Worm (Caenorhabditis elegans) whole organism, young adult: ENCODE results near the gene F01E11.3.
A peak's percentile ranks its signal among the peaks of the same experiment; 100 is the strongest.

ENCODE experiments used
- F10E7.11 ChIP-seq: sonication (generic microtip); optimal IDR thresholded peaks from 2 replicates; lab custom pipeline; 2017; ENCODE audit warnings: mild to moderate bottlenecking, missing genetic modification characterization, moderate library complexity, missing compliant biosample characterization
- F49E8.2 ChIP-seq: sonication (generic microtip); optimal IDR thresholded peaks from 3 replicates; lab custom pipeline; 2017; ENCODE audit warnings: missing genetic modification characterization, mild to moderate bottlenecking, missing compliant biosample characterization, antibody characterized with exemption, moderate library complexity; ENCODE audit not compliant: insufficient read depth
- F57A8.1 ChIP-seq: fragments of 200-800 bp; sonication (Bioruptor generic); optimal IDR thresholded peaks from 2 replicates; lab custom pipeline; 2018; ENCODE audit warnings: mild to moderate bottlenecking, missing genetic modification characterization, moderate library complexity, missing compliant biosample characterization
- K12H6.12 ChIP-seq: fragments of 200-800 bp; sonication (Bioruptor generic); optimal IDR thresholded peaks from 2 replicates; lab custom pipeline; 2018; ENCODE audit warnings: mild to moderate bottlenecking, missing genetic modification characterization, missing compliant biosample characterization
- aptf-2 ChIP-seq: fragments of 200-800 bp; sonication (Bioruptor generic); conservative IDR thresholded peaks from 2 replicates; pipeline ENCODE4 v1.3.6; 2022; ENCODE audit warnings: missing genetic modification reagents, missing genetic modification characterization, missing compliant biosample characterization
- athp-1 ChIP-seq: sonication (generic microtip); optimal IDR thresholded peaks from 2 replicates; lab custom pipeline; 2017; ENCODE audit warnings: mild to moderate bottlenecking, missing genetic modification characterization, missing compliant biosample characterization
- attf-3 ChIP-seq: fragments of 200-800 bp; sonication (Bioruptor generic); conservative IDR thresholded peaks from 2 replicates; pipeline ENCODE4 v1.3.6; 2022; ENCODE audit warnings: missing genetic modification reagents, missing genetic modification characterization, missing compliant biosample characterization
- attf-5 ChIP-seq: fragments of 200-800 bp; sonication (Bioruptor generic); optimal IDR thresholded peaks from 2 replicates; lab custom pipeline; 2018; ENCODE audit warnings: mild to moderate bottlenecking, missing genetic modification characterization, missing compliant biosample characterization
- ccch-3 ChIP-seq: fragments of 200-800 bp; sonication (Bioruptor generic); optimal IDR thresholded peaks from 2 replicates; lab custom pipeline; 2018; ENCODE audit warnings: mild to moderate bottlenecking, missing genetic modification characterization, missing compliant biosample characterization
- chd-7 ChIP-seq: sonication (generic microtip); optimal IDR thresholded peaks from 2 replicates; lab custom pipeline; 2016; ENCODE audit warnings: mild to moderate bottlenecking, missing genetic modification characterization, moderate library complexity, missing compliant biosample characterization
- die-1 ChIP-seq: sonication (generic microtip); optimal IDR thresholded peaks from 2 replicates; lab custom pipeline; 2016; ENCODE audit warnings: missing genotype, mild to moderate bottlenecking, missing genetic modification characterization, missing compliant biosample characterization
- dox-1 ChIP-seq: fragments of 200-800 bp; sonication (Bioruptor generic); IDR thresholded peaks from 2 replicates; pipeline ENCODE4 v1.3.6; 2022; ENCODE audit warnings: missing genetic modification reagents, missing genetic modification characterization, missing compliant biosample characterization
- dpl-1 ChIP-seq: fragments of 150-350 bp; optimal IDR thresholded peaks from 2 replicates; lab custom pipeline; 2014; ENCODE audit warnings: missing biosample characterization, missing genetic modification reagents, missing genetic modification characterization
- gei-17 ChIP-seq: fragments of 200-800 bp; sonication (Bioruptor generic); optimal IDR thresholded peaks from 2 replicates; lab custom pipeline; 2018; ENCODE audit warnings: mild to moderate bottlenecking, missing genetic modification characterization, missing compliant biosample characterization
- hmg-20 ChIP-seq: fragments of 200-800 bp; sonication (Bioruptor generic); IDR thresholded peaks from 2 replicates; pipeline ENCODE4 v1.3.6; 2022; ENCODE audit warnings: missing genetic modification reagents, missing genetic modification characterization, missing compliant biosample characterization
- hsf-1 ChIP-seq: fragments of 200-800 bp; sonication (Bioruptor generic); IDR thresholded peaks from 2 replicates; pipeline ENCODE4 v1.3.6; 2022; ENCODE audit warnings: missing genetic modification reagents, missing genetic modification characterization, missing compliant biosample characterization
- let-526 ChIP-seq: fragments of 200-800 bp; sonication (Bioruptor generic); IDR thresholded peaks from 2 replicates; pipeline ENCODE4 v1.3.6; 2022; ENCODE audit warnings: missing genetic modification reagents, missing genetic modification characterization, missing compliant biosample characterization
- lir-1 ChIP-seq: fragments of 200-800 bp; sonication (Bioruptor generic); conservative IDR thresholded peaks from 2 replicates; pipeline ENCODE4 v1.3.6; 2022; ENCODE audit warnings: missing genetic modification reagents, missing genetic modification characterization, missing compliant biosample characterization
- lsl-1 ChIP-seq: fragments of 200-800 bp; sonication (Bioruptor generic); optimal IDR thresholded peaks from 2 replicates; lab custom pipeline; 2018; ENCODE audit warnings: mild to moderate bottlenecking, missing genetic modification characterization, moderate library complexity, missing compliant biosample characterization
- lsy-27 ChIP-seq: sonication (generic microtip); optimal IDR thresholded peaks from 2 replicates; lab custom pipeline; 2017; ENCODE audit warnings: missing genetic modification characterization, mild to moderate bottlenecking, missing compliant biosample characterization, antibody characterized with exemption, missing genotype, borderline replicate concordance; ENCODE audit not compliant: insufficient read depth
- rcor-1 ChIP-seq: fragments of 200-800 bp; sonication (Bioruptor generic); IDR thresholded peaks from 2 replicates; pipeline ENCODE4 v1.3.6; 2022; ENCODE audit warnings: missing genetic modification reagents, missing genetic modification characterization, missing compliant biosample characterization
- rec-8 ChIP-seq, 2 experiments: sonication (generic microtip); optimal IDR thresholded peaks; 2 replicates each; lab custom pipeline; 2016; ENCODE audit warnings: mild to moderate bottlenecking in 2 of 2, missing genetic modification characterization in 2 of 2, missing genetic modification reagents in 2 of 2, missing genotype in 2 of 2, missing biosample characterization in 1 of 2, missing compliant biosample characterization in 1 of 2, moderate library complexity in 1 of 2
- repo-1 ChIP-seq: sonication (generic microtip); optimal IDR thresholded peaks from 2 replicates; lab custom pipeline; 2017; ENCODE audit warnings: mild to moderate bottlenecking, missing genetic modification characterization, missing compliant biosample characterization
- sea-2 ChIP-seq: fragments of 200-800 bp; sonication (Bioruptor generic); IDR thresholded peaks from 2 replicates; pipeline ENCODE4 v1.3.6; 2022; ENCODE audit warnings: missing genetic modification characterization, missing compliant biosample characterization
- snpc-1.1 ChIP-seq: sonication (generic microtip); optimal IDR thresholded peaks from 2 replicates; lab custom pipeline; 2017; ENCODE audit warnings: missing genetic modification characterization, mild to moderate bottlenecking, missing compliant biosample characterization, antibody characterized with exemption, moderate library complexity, missing genotype, missing genetic modification reagents; ENCODE audit not compliant: insufficient read depth
- snpc-4 ChIP-seq, 5 experiments: fragments of 150-350 bp in 1 of 5; sonication (generic microtip) in 4 of 5; optimal IDR thresholded peaks; 2 replicates each; lab custom pipeline; 2014 to 2018; ENCODE audit warnings: missing genetic modification characterization in 5 of 5, missing biosample characterization in 3 of 5, antibody characterized with exemption in 2 of 5, mild to moderate bottlenecking in 2 of 5, missing compliant biosample characterization in 2 of 5, missing genotype in 2 of 5, moderate library complexity in 2 of 5, missing genetic modification reagents in 1 of 5
- sptf-2 ChIP-seq: fragments of 200-800 bp; sonication (Bioruptor generic); optimal IDR thresholded peaks from 2 replicates; lab custom pipeline; 2018; ENCODE audit warnings: mild to moderate bottlenecking, missing genetic modification characterization, missing compliant biosample characterization
- tbx-9 ChIP-seq: sonication (generic microtip); optimal IDR thresholded peaks from 2 replicates; lab custom pipeline; 2016; ENCODE audit warnings: borderline replicate concordance, missing genetic modification characterization, inconsistent platforms, missing compliant biosample characterization
- unc-130 ChIP-seq: sonication (generic microtip); optimal IDR thresholded peaks from 2 replicates; lab custom pipeline; 2016; ENCODE audit warnings: missing genetic modification reagents, missing genetic modification characterization, missing compliant biosample characterization
- ztf-22 ChIP-seq: fragments of 200-800 bp; sonication (Bioruptor generic); optimal IDR thresholded peaks from 2 replicates; lab custom pipeline; 2018; ENCODE audit warnings: mild to moderate bottlenecking, missing genetic modification characterization, moderate library complexity, missing compliant biosample characterization
- ztf-6 ChIP-seq: fragments of 200-800 bp; sonication (Bioruptor generic); IDR thresholded peaks from 2 replicates; pipeline ENCODE4 v1.3.6; 2022; ENCODE audit warnings: missing genetic modification reagents, missing genetic modification characterization, missing compliant biosample characterization

The F01E11.3 gene

DNA sequence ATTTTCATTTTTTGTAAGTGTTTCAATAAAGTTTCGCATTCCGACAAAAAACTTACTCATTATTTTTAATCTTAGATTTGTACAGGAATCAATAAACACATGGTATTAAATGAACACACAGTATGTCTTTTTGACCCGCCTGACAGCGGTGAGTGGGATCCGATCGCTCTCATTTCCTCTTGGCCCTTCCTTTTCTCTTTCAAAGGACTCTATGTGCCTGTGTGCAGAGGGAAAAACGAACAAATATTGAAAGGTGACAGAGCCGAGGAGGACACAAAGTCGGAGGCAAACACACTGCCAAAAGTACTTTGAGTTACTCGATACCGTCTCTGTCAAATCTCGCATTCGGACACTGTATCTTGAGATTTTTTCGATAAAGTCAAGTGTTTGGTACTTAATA lies 29.3 kb downstream of the F01E11.3 start, which contains the start of the genes F01E11.20 and tsp-16:
Gene F01E11.20, minus strand, starts transcription at position 101 of the 400 bp plus-strand sequence.
Gene tsp-16, minus strand, starts transcription at position 173 of the 400 bp plus-strand sequence.
- TF ChIP-seq rec-8 (tag; optimal IDR thresholded peaks at IDR 0.05; lab: Kevin White, UChicago), result no peak
- no peak for TF ChIP-seq rcor-1 (GFP tag; lab: Robert Waterston, UW)
- TF ChIP-seq hsf-1 (GFP tag; lab: Robert Waterston, UW), result no peak
- no peak for TF ChIP-seq lir-1 (GFP tag; lab: Robert Waterston, UW)
- TF ChIP-seq F57A8.1 (GFP tag; lab: Kevin White, UChicago), result no peak
- TF ChIP-seq let-526 (GFP tag; lab: Robert Waterston, UW), result no peak
- TF ChIP-seq aptf-2 (GFP tag; lab: Robert Waterston, UW), result no peak
- no peak for TF ChIP-seq unc-130 (GFP tag; lab: Kevin White, UChicago)
- TF ChIP-seq F49E8.2 (tag; lab: Kevin White, UChicago), result no peak
- no peak for TF ChIP-seq ccch-3 (GFP tag; lab: Kevin White, UChicago)
- TF ChIP-seq sptf-2, result no peak
- TF ChIP-seq tbx-9 (tag; lab: Kevin White, UChicago), result no peak
- no peak for TF ChIP-seq sea-2 (GFP tag; lab: Robert Waterston, UW)
- no peak for TF ChIP-seq athp-1 (tag; lab: Kevin White, UChicago)
- TF ChIP-seq gei-17 (GFP tag; lab: Kevin White, UChicago), result no peak
- TF ChIP-seq attf-5 (GFP tag; lab: Kevin White, UChicago), result no peak
- TF ChIP-seq, all 124 proteins: peak for 0

DNA sequence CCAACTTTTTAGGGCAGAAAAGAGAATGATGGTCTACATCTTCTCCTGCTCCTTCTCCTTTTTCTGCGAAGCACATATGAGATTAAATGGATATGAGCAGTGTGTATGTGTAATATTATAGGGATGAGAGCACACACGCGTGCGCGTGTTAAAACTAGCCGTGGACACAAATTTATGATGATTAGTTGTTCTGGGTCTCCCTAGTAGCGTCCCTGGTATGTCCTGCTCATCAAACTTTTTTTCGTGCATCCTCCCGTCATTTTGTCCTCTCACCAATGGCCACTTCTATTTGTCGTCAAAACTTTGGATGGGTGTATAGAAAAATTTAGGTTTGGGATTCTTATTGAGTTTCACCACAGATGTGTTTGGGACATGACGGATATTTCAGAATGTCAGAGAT lies 34.8 kb downstream of the F01E11.3 start:
- TF ChIP-seq repo-1 (tag; lab: Kevin White, UChicago), result no peak
- no peak for TF ChIP-seq dpl-1 (GFP tag; lab: Kevin White, UChicago)
- no peak for TF ChIP-seq hmg-20
- TF ChIP-seq dox-1 (GFP tag; lab: Robert Waterston, UW), result no peak
- TF ChIP-seq chd-7 (tag; lab: Kevin White, UChicago), result no peak
- TF ChIP-seq K12H6.12 (tag; lab: Kevin White, UChicago), result no peak
- no peak for TF ChIP-seq die-1 (tag; lab: Kevin White, UChicago)
- TF ChIP-seq ztf-6 (GFP tag; lab: Robert Waterston, UW), result no peak
- TF ChIP-seq F10E7.11 (tag; lab: Kevin White, UChicago), result no peak
- TF ChIP-seq gei-17 (GFP tag; lab: Kevin White, UChicago), result no peak
- TF ChIP-seq snpc-1.1, result no peak
- TF ChIP-seq lsl-1 (GFP tag; lab: Kevin White, UChicago), result no peak
- TF ChIP-seq attf-5 (GFP tag; lab: Kevin White, UChicago), result no peak
- TF ChIP-seq lsy-27 (tag; lab: Kevin White, UChicago), result no peak
- TF ChIP-seq attf-3 (GFP tag; lab: Robert Waterston, UW), result no peak

DNA sequence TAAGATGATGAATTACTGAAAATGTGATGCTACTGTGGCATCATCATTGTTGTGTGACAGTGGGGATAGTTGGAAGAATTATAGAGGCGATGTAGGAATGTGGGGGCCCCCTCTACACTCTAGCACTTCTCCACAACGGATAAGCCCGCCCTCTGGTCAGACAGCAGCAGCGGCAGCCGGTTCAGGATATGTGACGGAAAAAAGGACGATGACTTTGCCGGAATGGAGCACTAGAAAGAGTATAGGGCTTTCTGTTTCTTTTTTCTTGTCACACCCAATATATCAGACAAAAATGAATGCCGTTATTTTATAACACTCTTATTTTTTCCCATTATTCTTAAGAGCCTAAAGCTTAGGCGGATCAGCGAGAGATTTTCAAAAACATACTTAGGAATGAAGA lies 38.3 kb downstream of the F01E11.3 start, which contains the start of gene tyra-2:
Gene tyra-2, minus strand, starts transcription at position 101 of the 400 bp plus-strand sequence.
- TF ChIP-seq ztf-6 (GFP tag; lab: Robert Waterston, UW) (no peak), ztf-22 (GFP tag; lab: Kevin White, UChicago) (no peak), F10E7.11 (tag; lab: Kevin White, UChicago) (no peak)

DNA sequence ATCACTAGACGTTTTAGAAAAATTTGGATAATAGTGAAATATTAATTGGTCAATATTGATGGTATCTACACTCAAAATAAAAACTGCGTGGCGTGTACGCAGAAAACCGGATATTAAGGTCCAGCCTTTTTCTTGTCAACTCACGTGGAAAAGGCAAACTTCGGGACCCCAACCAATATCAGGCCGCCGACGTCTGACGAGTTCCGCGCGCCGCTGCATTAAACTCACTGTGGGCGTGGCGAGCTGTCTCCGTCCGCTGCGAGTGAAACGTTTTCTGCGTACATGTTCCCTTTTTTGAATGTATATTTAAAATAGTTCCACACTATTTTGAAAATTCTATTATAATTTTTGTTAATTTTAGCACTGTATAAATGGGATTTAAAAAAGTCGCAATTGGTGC lies 38.8 kb downstream of the F01E11.3 start:
- TF ChIP-seq gei-17 (GFP tag; lab: Kevin White, UChicago) (no peak), snpc-4 (GFP tag; optimal IDR thresholded peaks at IDR 0.05; lab: Kevin White, UChicago) (peak; percentile 14), snpc-4 (tag; optimal IDR thresholded peaks at IDR 0.05; lab: Kevin White, UChicago) (peak in 2 of 4 experiments; percentile 71 to 81), ccch-3 (GFP tag; lab: Kevin White, UChicago) (no peak)
